Worm (Caenorhabditis elegans) whole organism, mixed stage, embryonic: Measurements from ENCODE around the gene W09D6.1.

Source experiments
- blmp-1 ChIP-seq: fragments of 150-350 bp; optimal IDR thresholded peaks from 2 replicates; lab custom pipeline; 2014; ENCODE audit warnings: missing biosample characterization, missing genetic modification characterization
- drap-1 ChIP-seq: fragments of 200-800 bp; sonication (Bioruptor generic); optimal IDR thresholded peaks from 3 replicates; lab custom pipeline; 2018; ENCODE audit warnings: mild to moderate bottlenecking, missing genetic modification characterization, missing compliant biosample characterization
- elt-3 ChIP-seq: fragments of 150-350 bp; optimal IDR thresholded peaks from 2 replicates; lab custom pipeline; 2014; ENCODE audit warnings: missing biosample characterization, missing genetic modification characterization
- lin-13 ChIP-seq: fragments of 150-350 bp; optimal IDR thresholded peaks from 2 replicates; lab custom pipeline; 2014; ENCODE audit warnings: missing biosample characterization, missing genetic modification characterization
- mab-5 ChIP-seq: fragments of 150-350 bp; optimal IDR thresholded peaks from 2 replicates; lab custom pipeline; 2014; ENCODE audit warnings: missing biosample characterization, missing genetic modification characterization
- nhr-237 ChIP-seq: fragments of 150-350 bp; optimal IDR thresholded peaks from 2 replicates; lab custom pipeline; 2014; ENCODE audit warnings: missing biosample characterization, missing genetic modification characterization
- nhr-76 ChIP-seq: sonication (generic microtip); optimal IDR thresholded peaks from 2 replicates; lab custom pipeline; 2017; ENCODE audit warnings: missing biosample characterization, missing genetic modification characterization
- snpc-4 ChIP-seq: fragments of 150-350 bp; optimal IDR thresholded peaks from 2 replicates; lab custom pipeline; 2014; ENCODE audit warnings: missing biosample characterization, missing genetic modification characterization
- sptf-1 ChIP-seq: sonication (generic microtip); optimal IDR thresholded peaks from 2 replicates; lab custom pipeline; 2017; ENCODE audit warnings: mild to moderate bottlenecking, missing genetic modification characterization, moderate library complexity, missing compliant biosample characterization
- unc-39 ChIP-seq: fragments of 150-350 bp; optimal IDR thresholded peaks from 2 replicates; lab custom pipeline; 2014; ENCODE audit warnings: missing biosample characterization, missing genetic modification characterization
- unc-62 ChIP-seq: fragments of 150-350 bp; optimal IDR thresholded peaks from 2 replicates; lab custom pipeline; 2014; ENCODE audit warnings: missing biosample characterization, missing genetic modification reagents, missing genetic modification characterization

DNA sequence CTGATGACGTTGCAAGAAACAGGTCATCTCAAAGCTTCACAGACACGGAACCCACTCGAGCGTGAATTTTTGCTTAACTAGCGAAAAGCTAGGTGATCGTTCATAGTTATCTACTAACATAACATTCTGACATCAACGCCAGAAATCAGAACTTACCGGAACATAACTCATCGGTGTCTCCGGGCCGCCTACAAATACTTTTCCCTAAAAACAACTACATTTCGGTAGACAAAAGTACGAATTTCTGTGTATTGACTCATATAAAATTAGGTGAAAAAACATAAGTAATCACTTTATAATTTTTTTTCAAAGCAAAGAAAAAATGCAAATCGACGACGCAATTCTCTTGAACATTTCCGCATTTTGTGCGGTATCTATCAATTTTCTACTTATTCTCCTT, 5.6 kb downstream of the W09D6.1 start, which contains the start of gene str-261:
- TF ChIP-seq lin-13 (tag; lab: Kevin White, UChicago) (no peak), elt-3 (no peak), unc-39 (tag; lab: Kevin White, UChicago) (no peak), snpc-4 (tag; lab: Kevin White, UChicago) (no peak), blmp-1 (tag; lab: Kevin White, UChicago) (no peak), unc-62 (GFP tag; lab: Kevin White, UChicago) (no peak), mab-5 (no peak), sptf-1 (tag; lab: Kevin White, UChicago) (no peak), nhr-237 (tag; lab: Kevin White, UChicago) (no peak), drap-1 (GFP tag; lab: Kevin White, UChicago) (no peak), nhr-76 (no peak)
